Worm (Caenorhabditis elegans): ENCODE data around the gene C06H5.6.
"Not testable (repeated sequence)": the region's sequence is repeated elsewhere in the genome, so short reads cannot be mapped to it uniquely, and the experiment has no call there.

The C06H5.6 gene

ce11 chrV:17928128-17928527 lies 39.3 kb upstream of the C06H5.6 start:
- no peak for TF ChIP-seq attf-5 (GFP tag; optimal IDR thresholded peaks at IDR 0.05)
- no peak for TF ChIP-seq ztf-18 (tag; optimal IDR thresholded peaks at IDR 0.05)
- no peak for TF ChIP-seq snpc-1.3 (tag; optimal IDR thresholded peaks at IDR 0.05; ENCODE audit: insufficient read depth)
- TF ChIP-seq lin-54 (GFP tag; optimal IDR thresholded peaks at IDR 0.05), result no peak
- no peak for TF ChIP-seq nhr-80 (tag; optimal IDR thresholded peaks at IDR 0.05)
- no peak for TF ChIP-seq B0019.2 (GFP tag; conservative IDR thresholded peaks at IDR 0.05)
- no peak for TF ChIP-seq mel-28 (tag; optimal IDR thresholded peaks at IDR 0.05; ENCODE audit: borderline replicate concordance)
- TF ChIP-seq F22D6.2 (tag; optimal IDR thresholded peaks at IDR 0.05), result no peak
- peak; percentile 91 for TF ChIP-seq zfh-2 (GFP tag; conservative IDR thresholded peaks at IDR 0.05)
- TF ChIP-seq egrh-3 (GFP tag; IDR thresholded peaks at IDR 0.05), result peak; percentile 48; the same call in 1 of the 2 replicates
- no peak for TF ChIP-seq let-526 (GFP tag; IDR thresholded peaks at IDR 0.05)
- TF ChIP-seq madf-10 (tag; optimal IDR thresholded peaks at IDR 0.05), result no peak

ce11 chrV:17924095-17925000 lies 35.6 kb upstream of the C06H5.6 start, which contains the start of gene usp-50:
TSS of gene usp-50 (plus strand) at chrV:17924916.
- not testable (repeated sequence) for TF ChIP-seq cebp-1 (GFP tag; IDR thresholded peaks at IDR 0.05)
- TF ChIP-seq cebp-1 (tag; optimal IDR thresholded peaks at IDR 0.05), result peak; percentile 49
- TF ChIP-seq madf-8 (GFP tag; conservative IDR thresholded peaks at IDR 0.05), result peak; percentile 53
- peak; percentile 41; the same call in 1 of the 2 replicates for TF ChIP-seq mcd-1 (GFP tag; IDR thresholded peaks at IDR 0.05)
- 0 out of 2 replicates have a peak, but pooled peaks have one; percentile 14 for TF ChIP-seq D2030.7 (GFP tag; IDR thresholded peaks at IDR 0.05)
- TF ChIP-seq madf-6 (GFP tag; IDR thresholded peaks at IDR 0.05), result peak; percentile 81
- TF ChIP-seq F33H1.4 (GFP tag; IDR thresholded peaks at IDR 0.05), result peak; percentile 85
- TF ChIP-seq xnd-1 (tag; optimal IDR thresholded peaks at IDR 0.05), result peak; percentile 88
- TF ChIP-seq lsl-1 (GFP tag; optimal IDR thresholded peaks at IDR 0.05), result peak; percentile 83
- peak; percentile 14 for TF ChIP-seq him-1 (tag; optimal IDR thresholded peaks at IDR 0.05)

- peak; percentile 99 for TF ChIP-seq hmg-1.2 (GFP tag; IDR thresholded peaks at IDR 0.05)
- no peak for TF ChIP-seq somi-1 (GFP tag; optimal IDR thresholded peaks at IDR 0.05)
- TF ChIP-seq ztf-6 (GFP tag; IDR thresholded peaks at IDR 0.05), result no peak
- TF ChIP-seq Y56A3A.18 (GFP tag; IDR thresholded peaks at IDR 0.05), result no peak
- no peak for TF ChIP-seq ceh-58 (GFP tag; IDR thresholded peaks at IDR 0.05)
- TF ChIP-seq B0336.3 (GFP tag; IDR thresholded peaks at IDR 0.05), result 0 out of 2 replicates have a peak, but pooled peaks have one; percentile 39
- TF ChIP-seq C06A6.2 (GFP tag; conservative IDR thresholded peaks at IDR 0.05), result no peak
- TF ChIP-seq ceh-91 (GFP tag; IDR thresholded peaks at IDR 0.05), result peak; percentile 65; the same call in 1 of the 2 replicates
- TF ChIP-seq F23B12.7 (tag; optimal IDR thresholded peaks at IDR 0.05; ENCODE audit: insufficient read depth), result peak; percentile 60
- peak; percentile 41; the same call in 1 of the 2 replicates for TF ChIP-seq nfyb-1 (GFP tag; IDR thresholded peaks at IDR 0.05)
- TF ChIP-seq ama-1 (optimal IDR thresholded peaks at IDR 0.05), result peak; percentile 19
- no peak for TF ChIP-seq ama-1 (GFP tag; optimal IDR thresholded peaks at IDR 0.05)
- TF ChIP-seq dox-1 (GFP tag; IDR thresholded peaks at IDR 0.05), result peak; percentile 66; the same call in 1 of the 2 replicates
- peak; percentile 60; the same call in 1 of the 2 replicates for TF ChIP-seq pbrm-1 (GFP tag; IDR thresholded peaks at IDR 0.05)
- no peak for TF ChIP-seq F39B2.1 (GFP tag; IDR thresholded peaks at IDR 0.05)
- no peak for TF ChIP-seq atf-7 (tag; optimal IDR thresholded peaks at IDR 0.05)
- TF ChIP-seq cebp-1 (GFP tag; IDR thresholded peaks at IDR 0.05), result no peak
- peak; percentile 40 for TF ChIP-seq cebp-1 (tag; optimal IDR thresholded peaks at IDR 0.05)
- no peak for TF ChIP-seq sdz-38 (tag; optimal IDR thresholded peaks at IDR 0.05)
- TF ChIP-seq lsl-1 (GFP tag; optimal IDR thresholded peaks at IDR 0.05), result peak; percentile 56
- peak; percentile 40 for TF ChIP-seq snpc-3.4 (tag; optimal IDR thresholded peaks at IDR 0.05)
- TF ChIP-seq lin-35 (GFP tag; optimal IDR thresholded peaks at IDR 0.05), result peak; percentile 50 to 91 (median 78)
- peak; percentile 56 for TF ChIP-seq xnd-1 (tag; optimal IDR thresholded peaks at IDR 0.05)
- peak; percentile 95 for TF ChIP-seq lin-54 (GFP tag; optimal IDR thresholded peaks at IDR 0.05)
- no peak for TF ChIP-seq ztf-3 (GFP tag; optimal IDR thresholded peaks at IDR 0.05)
- peak; percentile 56 for TF ChIP-seq pha-4 (tag; optimal IDR thresholded peaks at IDR 0.05)
- TF ChIP-seq efl-1 (GFP tag; optimal IDR thresholded peaks at IDR 0.05), result peak; percentile 88
- TF ChIP-seq madf-6 (GFP tag; IDR thresholded peaks at IDR 0.05), result peak; percentile 87
Measured at ce11 chrV:17921423-17921822, 32.6 kb upstream of the C06H5.6 start, which contains the start of gene E01B7.2. TSS of gene E01B7.2 (plus strand) at chrV:17921772.

Data from whole organism, young adult.